Worm (Caenorhabditis elegans): ENCODE measurements around the gene srh-223.
"Not testable (repeated sequence)": the region's sequence is repeated elsewhere in the genome, so short reads cannot be mapped to it uniquely, and the experiment has no call there.

Gene srh-223

ce11 chrIV:3981601-3982000, at the start of gene srh-223:
TSS of gene srh-223 (plus strand) at chrIV:3981901.
- no peak for TF ChIP-seq efl-1 (GFP tag; optimal IDR thresholded peaks at IDR 0.05)
- no peak for TF ChIP-seq mel-28 (tag; optimal IDR thresholded peaks at IDR 0.05; ENCODE audit: borderline replicate concordance)
- TF ChIP-seq egrh-3 (GFP tag; IDR thresholded peaks at IDR 0.05): no peak
- no peak for TF ChIP-seq B0261.1 (tag; optimal IDR thresholded peaks at IDR 0.05)
- TF ChIP-seq ztf-6 (GFP tag; IDR thresholded peaks at IDR 0.05): no peak
- TF ChIP-seq rec-8 (tag; optimal IDR thresholded peaks at IDR 0.05): no peak
- no peak for TF ChIP-seq snpc-1.1 (tag; optimal IDR thresholded peaks at IDR 0.05; ENCODE audit: insufficient read depth)
- TF ChIP-seq tlf-1 (GFP tag; optimal IDR thresholded peaks at IDR 0.05): no peak
- TF ChIP-seq C06A6.2 (GFP tag; conservative IDR thresholded peaks at IDR 0.05): no peak
- TF ChIP-seq snpc-4 (GFP tag; optimal IDR thresholded peaks at IDR 0.05): no peak
- TF ChIP-seq snpc-4 (tag; optimal IDR thresholded peaks at IDR 0.05): no peak
- no peak for TF ChIP-seq Y56A3A.18 (GFP tag; IDR thresholded peaks at IDR 0.05)
- TF ChIP-seq lsl-1 (GFP tag; optimal IDR thresholded peaks at IDR 0.05): no peak
- no peak for TF ChIP-seq rpc-1 (optimal IDR thresholded peaks at IDR 0.05)
- TF ChIP-seq rpc-1 (tag; optimal IDR thresholded peaks at IDR 0.05): no peak

- not testable (repeated sequence) for TF ChIP-seq pha-4 (tag; optimal IDR thresholded peaks at IDR 0.05); mcd-1 (GFP tag; IDR thresholded peaks at IDR 0.05); nfya-2 (GFP tag; IDR thresholded peaks at IDR 0.05)
Observed at ce11 chrIV:3932408-3932807, 49.3 kb upstream of the srh-223 start, which contains the start of gene clec-70. TSS of gene clec-70 (plus strand) at chrIV:3932708.

ce11 chrIV:3937097-3937496, 44.6 kb upstream of the srh-223 start, which contains the start of gene clec-71:
TSS of gene clec-71 (plus strand) at chrIV:3937458.
- TF ChIP-seq fkh-3 (tag; optimal IDR thresholded peaks at IDR 0.05) (no peak), ceh-58 (GFP tag; IDR thresholded peaks at IDR 0.05) (no peak), xnd-1 (tag; optimal IDR thresholded peaks at IDR 0.05) (no peak), dox-1 (GFP tag; IDR thresholded peaks at IDR 0.05) (no peak), nhr-90 (tag; optimal IDR thresholded peaks at IDR 0.05) (no peak), rec-8 (tag; optimal IDR thresholded peaks at IDR 0.05) (no peak), Y67H2A.10 (GFP tag; conservative IDR thresholded peaks at IDR 0.05) (no peak), F57A8.1 (GFP tag; optimal IDR thresholded peaks at IDR 0.05) (no peak), sdz-38 (tag; optimal IDR thresholded peaks at IDR 0.05) (no peak), nfyb-1 (GFP tag; IDR thresholded peaks at IDR 0.05) (no peak), cebp-2 (GFP tag; IDR thresholded peaks at IDR 0.05) (no peak), lir-1 (GFP tag; conservative IDR thresholded peaks at IDR 0.05) (no peak), madf-3 (GFP tag; IDR thresholded peaks at IDR 0.05) (no peak), tbx-9 (tag; optimal IDR thresholded peaks at IDR 0.05; ENCODE audit: borderline replicate concordance) (no peak), let-526 (GFP tag; IDR thresholded peaks at IDR 0.05) (no peak), mel-28 (tag; optimal IDR thresholded peaks at IDR 0.05; ENCODE audit: borderline replicate concordance) (no peak), rpc-1 (optimal IDR thresholded peaks at IDR 0.05) (no peak), rpc-1 (tag; optimal IDR thresholded peaks at IDR 0.05) (no peak)

- no peak for TF ChIP-seq F22D6.2 (tag; optimal IDR thresholded peaks at IDR 0.05)
- no peak for TF ChIP-seq tlf-1 (GFP tag; optimal IDR thresholded peaks at IDR 0.05)
- no peak for TF ChIP-seq hmg-20 (GFP tag; IDR thresholded peaks at IDR 0.05)
- TF ChIP-seq mxl-1 (tag; optimal IDR thresholded peaks at IDR 0.05): no peak
- TF ChIP-seq C17E4.6 (GFP tag; IDR thresholded peaks at IDR 0.05): no peak
- no peak for TF ChIP-seq bed-2 (GFP tag; IDR thresholded peaks at IDR 0.05)
- no peak for TF ChIP-seq K11D2.4 (GFP tag; IDR thresholded peaks at IDR 0.05)
- TF ChIP-seq sea-2 (GFP tag; IDR thresholded peaks at IDR 0.05): no peak
- TF ChIP-seq let-526 (GFP tag; IDR thresholded peaks at IDR 0.05): no peak
- TF ChIP-seq mes-4 (tag; optimal IDR thresholded peaks at IDR 0.05): no peak
Observed at ce11 chrIV:3941658-3942328, 39.9 kb upstream of the srh-223 start, which contains the start of gene clec-174. TSS of gene clec-174 (minus strand) at chrIV:3941708.
